Worm (Caenorhabditis elegans) whole organism, L4 larva: ENCODE measurements around the gene C55A1.7.
"Not testable (repeated sequence)": the region's sequence is repeated elsewhere in the genome, so short reads cannot be mapped to it uniquely, and the experiment has no call there.

Source experiments
- D1046.2 ChIP-seq: fragments of 200-800 bp; sonication (Bioruptor generic); IDR thresholded peaks from 2 replicates; pipeline ENCODE4 v1.3.6; 2022; ENCODE audit warnings: missing genetic modification characterization, missing compliant biosample characterization
- T26A8.4 ChIP-seq: fragments of 200-800 bp; sonication (Bioruptor generic); IDR thresholded peaks from 2 replicates; pipeline ENCODE4 v1.3.6; 2022; ENCODE audit warnings: missing genetic modification characterization, missing compliant biosample characterization
- ama-1 ChIP-seq: fragments of 150-350 bp; optimal IDR thresholded peaks from 2 replicates; lab custom pipeline; 2014; ENCODE audit warnings: inconsistent platforms, mixed read lengths
- arid-1 ChIP-seq: fragments of 200-800 bp; sonication (Bioruptor generic); conservative IDR thresholded peaks from 2 replicates; pipeline ENCODE4 v1.3.6; 2022; ENCODE audit warnings: missing genetic modification reagents, missing genetic modification characterization, missing compliant biosample characterization
- ceh-20 ChIP-seq: fragments of 200-800 bp; sonication (Bioruptor generic); IDR thresholded peaks from 2 replicates; pipeline ENCODE4 v1.3.6; 2022; ENCODE audit warnings: missing genetic modification reagents, missing genetic modification characterization, missing compliant biosample characterization
- ceh-82 ChIP-seq: sonication (generic microtip); optimal IDR thresholded peaks from 2 replicates; lab custom pipeline; 2017; ENCODE audit warnings: missing biosample characterization, missing genetic modification characterization
- daf-16 ChIP-seq, 3 experiments: sonication (generic microtip); optimal IDR thresholded peaks; 2 replicates each; lab custom pipeline; 2016 to 2017; ENCODE audit warnings: missing genetic modification characterization in 3 of 3, missing genetic modification reagents in 3 of 3, mild to moderate bottlenecking in 2 of 3, missing compliant biosample characterization in 2 of 3, missing biosample characterization in 1 of 3, moderate library complexity in 1 of 3
- dmd-6 ChIP-seq: fragments of 200-800 bp; sonication (Bioruptor generic); IDR thresholded peaks from 2 replicates; pipeline ENCODE4 v1.3.6; 2022; ENCODE audit warnings: missing genetic modification reagents, missing genetic modification characterization, missing compliant biosample characterization
- duxl-1 ChIP-seq: sonication (generic microtip); optimal IDR thresholded peaks from 2 replicates; lab custom pipeline; 2016; ENCODE audit warnings: mild to moderate bottlenecking, missing genetic modification characterization, moderate library complexity, missing compliant biosample characterization; ENCODE audit not compliant: poor library complexity
- dve-1 ChIP-seq: sonication (generic microtip); optimal IDR thresholded peaks from 2 replicates; lab custom pipeline; 2017; ENCODE audit warnings: antibody characterized with exemption, mild to moderate bottlenecking, missing genetic modification characterization, missing compliant biosample characterization; ENCODE audit not compliant: insufficient read depth
- hif-1 ChIP-seq, 2 experiments: sonication (generic microtip); optimal IDR thresholded peaks; 2 replicates each; lab custom pipeline; 2016 to 2017; ENCODE audit warnings: missing compliant biosample characterization in 2 of 2, missing genetic modification characterization in 2 of 2, missing genetic modification reagents in 2 of 2, missing genotype in 2 of 2, mild to moderate bottlenecking in 1 of 2
- hlh-11 ChIP-seq: fragments of 200-800 bp; sonication (Bioruptor generic); optimal IDR thresholded peaks from 2 replicates; lab custom pipeline; 2018; ENCODE audit warnings: mild to moderate bottlenecking, missing genetic modification characterization, missing compliant biosample characterization
- hlh-30 ChIP-seq: sonication (generic microtip); optimal IDR thresholded peaks from 2 replicates; lab custom pipeline; 2017; ENCODE audit warnings: antibody characterized with exemption, mild to moderate bottlenecking, missing genetic modification characterization, missing compliant biosample characterization; ENCODE audit not compliant: insufficient read depth
- lin-1 ChIP-seq: fragments of 200-800 bp; sonication (Bioruptor generic); IDR thresholded peaks from 2 replicates; pipeline ENCODE4 v1.3.6; 2022; ENCODE audit warnings: missing genetic modification reagents, missing genetic modification characterization, missing compliant biosample characterization
- lin-13 ChIP-seq: fragments of 150-350 bp; optimal IDR thresholded peaks from 2 replicates; lab custom pipeline; 2014; ENCODE audit warnings: missing biosample characterization, missing genetic modification reagents, missing genetic modification characterization
- lin-15B ChIP-seq: fragments of 150-350 bp; sonication (generic microtip); optimal IDR thresholded peaks from 3 replicates; lab custom pipeline; 2014; ENCODE audit warnings: missing biosample characterization, missing genetic modification characterization
- lir-3 ChIP-seq: sonication (generic microtip); optimal IDR thresholded peaks from 2 replicates; lab custom pipeline; 2016; ENCODE audit warnings: mild to moderate bottlenecking, missing genetic modification characterization, missing compliant biosample characterization
- madf-5 ChIP-seq, 2 experiments: fragments of 200-800 bp; sonication (Bioruptor generic); IDR thresholded peaks; 2 replicates each; pipeline ENCODE4 v1.3.6; 2022; ENCODE audit warnings: missing compliant biosample characterization in 2 of 2, missing genetic modification characterization in 2 of 2
- mdl-1 ChIP-seq, 2 experiments: fragments of 150-350 bp in 1 of 2; sonication (generic microtip) in 1 of 2; optimal IDR thresholded peaks; 2 replicates each; lab custom pipeline; 2014 to 2017; ENCODE audit warnings: missing biosample characterization in 2 of 2, missing genetic modification characterization in 2 of 2
- mdt-29 ChIP-seq: fragments of 200-800 bp; sonication (Bioruptor generic); IDR thresholded peaks from 2 replicates; pipeline ENCODE4 v1.3.6; 2022; ENCODE audit warnings: missing genetic modification reagents, missing genetic modification characterization, missing compliant biosample characterization
- mep-1 ChIP-seq: fragments of 150-350 bp; sonication (generic microtip); optimal IDR thresholded peaks from 3 replicates; lab custom pipeline; 2014; ENCODE audit warnings: missing biosample characterization, missing genetic modification characterization
- mes-2 ChIP-seq: sonication (generic microtip); optimal IDR thresholded peaks from 2 replicates; lab custom pipeline; 2016; ENCODE audit warnings: missing genotype, mild to moderate bottlenecking, missing genetic modification characterization, missing compliant biosample characterization; ENCODE audit not compliant: poor library complexity, severe bottlenecking
- mxl-3 ChIP-seq: fragments of 200-800 bp; sonication (Bioruptor generic); optimal IDR thresholded peaks from 2 replicates; lab custom pipeline; 2018; ENCODE audit warnings: mild to moderate bottlenecking, missing genetic modification characterization, missing compliant biosample characterization
- nhr-102 ChIP-seq: sonication (generic microtip); optimal IDR thresholded peaks from 2 replicates; lab custom pipeline; 2016; ENCODE audit warnings: mild to moderate bottlenecking, missing genetic modification characterization, moderate library complexity, missing compliant biosample characterization
- nhr-25 ChIP-seq: sonication (generic microtip); optimal IDR thresholded peaks from 2 replicates; lab custom pipeline; 2017; ENCODE audit warnings: missing genetic modification characterization, mild to moderate bottlenecking, missing compliant biosample characterization, antibody characterized with exemption, moderate library complexity, borderline replicate concordance; ENCODE audit not compliant: insufficient read depth
- nhr-28 ChIP-seq: fragments of 150-350 bp; optimal IDR thresholded peaks from 2 replicates; lab custom pipeline; 2014; ENCODE audit warnings: missing biosample characterization, missing genetic modification characterization
- nhr-42 ChIP-seq: fragments of 200-800 bp; sonication (Bioruptor generic); IDR thresholded peaks from 2 replicates; pipeline ENCODE4 v1.3.6; 2022; ENCODE audit warnings: missing genetic modification characterization, missing compliant biosample characterization
- nhr-48 ChIP-seq: sonication (generic microtip); optimal IDR thresholded peaks from 2 replicates; lab custom pipeline; 2016; ENCODE audit warnings: mild to moderate bottlenecking, missing genetic modification characterization, missing compliant biosample characterization
- nhr-76 ChIP-seq: fragments of 150-350 bp; optimal IDR thresholded peaks from 2 replicates; lab custom pipeline; 2014; ENCODE audit warnings: missing biosample characterization, missing genetic modification characterization
- nhr-77 ChIP-seq: fragments of 150-350 bp; optimal IDR thresholded peaks from 2 replicates; lab custom pipeline; 2014; ENCODE audit warnings: missing biosample characterization, missing genetic modification characterization
- pha-4 ChIP-seq, 2 experiments: fragments of 150-350 bp in 1 of 2; fragments of 200-800 bp in 1 of 2; sonication (Bioruptor generic) in 1 of 2; IDR thresholded peaks in 1 of 2; optimal IDR thresholded peaks in 1 of 2; 2 replicates each; pipeline versions ENCODE4 v1.3.6 to Lab custom; 2014 to 2022; ENCODE audit warnings: missing genetic modification characterization in 2 of 2, missing genetic modification reagents in 2 of 2, missing biosample characterization in 1 of 2, missing compliant biosample characterization in 1 of 2
- php-3 ChIP-seq: fragments of 200-800 bp; sonication (Bioruptor generic); IDR thresholded peaks from 2 replicates; pipeline ENCODE4 v1.3.6; 2022; ENCODE audit warnings: missing genetic modification reagents, missing genetic modification characterization, missing compliant biosample characterization
- pqm-1 ChIP-seq: sonication (generic microtip); optimal IDR thresholded peaks from 2 replicates; lab custom pipeline; 2017; ENCODE audit warnings: missing biosample characterization, missing genetic modification characterization
- rbr-2 ChIP-seq: sonication (generic microtip); optimal IDR thresholded peaks from 2 replicates; lab custom pipeline; 2016; ENCODE audit warnings: missing genotype, missing genetic modification characterization, missing compliant biosample characterization
- saeg-2 ChIP-seq: fragments of 200-800 bp; sonication (Bioruptor generic); IDR thresholded peaks from 2 replicates; pipeline ENCODE4 v1.3.6; 2022; ENCODE audit warnings: missing genetic modification reagents, missing genetic modification characterization, missing compliant biosample characterization
- set-16 ChIP-seq: fragments of 200-800 bp; sonication (Bioruptor generic); IDR thresholded peaks from 2 replicates; pipeline ENCODE4 v1.3.6; 2022; ENCODE audit warnings: missing genetic modification reagents, missing genetic modification characterization, missing compliant biosample characterization
- skn-1 ChIP-seq: fragments of 150-350 bp; optimal IDR thresholded peaks from 2 replicates; lab custom pipeline; 2014; ENCODE audit warnings: missing biosample characterization, missing genetic modification characterization
- spr-1 ChIP-seq: sonication (generic microtip); optimal IDR thresholded peaks from 2 replicates; lab custom pipeline; 2016; ENCODE audit warnings: mild to moderate bottlenecking, missing genetic modification characterization, missing compliant biosample characterization
- tra-1 ChIP-seq: fragments of 200-800 bp; sonication (Bioruptor generic); IDR thresholded peaks from 2 replicates; pipeline ENCODE4 v1.3.6; 2022; ENCODE audit warnings: missing genetic modification reagents, missing genetic modification characterization, missing compliant biosample characterization
- unc-130 ChIP-seq: sonication (generic microtip); optimal IDR thresholded peaks from 2 replicates; lab custom pipeline; 2016; ENCODE audit warnings: missing genetic modification reagents, missing genetic modification characterization, missing compliant biosample characterization
- zfp-3 ChIP-seq: fragments of 200-800 bp; sonication (Bioruptor generic); conservative IDR thresholded peaks from 2 replicates; pipeline ENCODE4 v1.3.6; 2022; ENCODE audit warnings: missing genetic modification reagents, missing genetic modification characterization, missing compliant biosample characterization

Gene C55A1.7

DNA sequence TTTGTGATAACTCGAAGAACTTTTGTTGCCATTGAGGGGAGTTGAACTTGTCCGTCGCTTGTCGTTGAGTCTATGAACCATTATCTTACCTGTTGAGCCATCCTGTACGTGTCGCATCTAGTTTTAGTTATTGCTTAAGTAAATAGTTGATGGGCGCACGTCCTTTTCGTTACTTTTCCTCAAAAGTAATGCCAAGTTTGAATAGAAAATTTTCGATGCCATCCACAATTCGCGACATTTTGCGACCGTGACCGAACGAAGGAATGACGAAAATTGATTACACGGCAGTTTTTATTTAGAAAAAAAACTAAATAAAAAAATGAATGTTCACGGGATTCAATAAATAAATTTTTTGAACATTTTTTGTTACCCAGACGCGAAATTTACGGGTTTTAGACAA, 20.8 kb upstream of the C55A1.7 start, which contains the start of gene F53E4.1:
F53E4.1 (minus strand) TSS at position 101 of the 400 bp plus-strand sequence.
- not testable (repeated sequence) for TF ChIP-seq unc-130 (GFP tag; lab: Kevin White, UChicago); nhr-25 (tag; lab: Kevin White, UChicago); D1046.2 (GFP tag; lab: Robert Waterston, UW)

DNA sequence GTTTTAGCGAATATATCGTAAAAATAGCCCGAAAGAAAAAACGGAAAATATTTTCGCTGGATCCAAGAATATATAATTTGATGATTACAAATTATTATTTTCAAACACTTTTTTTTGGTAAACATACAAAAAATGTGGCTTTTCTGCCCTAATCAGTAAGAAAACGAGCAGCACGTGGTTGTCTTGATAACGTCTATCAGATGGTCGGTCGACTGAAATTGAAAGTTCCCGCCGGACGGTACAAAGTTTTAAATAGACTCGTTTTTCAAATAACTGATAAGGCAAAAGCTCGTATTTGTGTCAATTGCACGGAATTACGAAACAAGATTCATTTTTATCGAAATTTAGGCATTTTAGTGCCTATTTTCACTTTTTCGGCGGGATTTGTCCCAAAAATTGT, 19.3 kb upstream of the C55A1.7 start:
- peak; percentile 74 for TF ChIP-seq tra-1
- peak; percentile 51 for TF ChIP-seq mes-2 (tag; lab: Kevin White, UChicago)
- TF ChIP-seq zfp-3 (GFP tag; lab: Robert Waterston, UW), result no peak
- TF ChIP-seq hlh-11, result peak; percentile 96
- peak; percentile 70 for TF ChIP-seq nhr-102
- no peak for TF ChIP-seq lin-13 (GFP tag; lab: Kevin White, UChicago)
- no peak for TF ChIP-seq nhr-76 (tag; lab: Kevin White, UChicago)
- peak in 1 of 2 experiments; percentile 77 for TF ChIP-seq daf-16 (GFP tag; optimal IDR thresholded peaks at IDR 0.05; lab: Kevin White, UChicago)
- peak; percentile 99 for TF ChIP-seq daf-16 (tag; optimal IDR thresholded peaks at IDR 0.05; lab: Kevin White, UChicago)
- 0 out of 2 replicates have a peak, but pooled peaks have one; percentile 24 for TF ChIP-seq mdt-29 (GFP tag; lab: Robert Waterston, UW)
- TF ChIP-seq saeg-2, result 0 out of 2 replicates have a peak, but pooled peaks have one; percentile 27
- TF ChIP-seq set-16 (GFP tag; lab: Robert Waterston, UW), result no peak
- no peak for TF ChIP-seq T26A8.4 (GFP tag; lab: Robert Waterston, UW)
- TF ChIP-seq nhr-42 (GFP tag; lab: Robert Waterston, UW), result no peak
- TF ChIP-seq mep-1 (tag; lab: Kevin White, UChicago), result no peak
- peak; percentile 63; the same call in 1 of the 2 replicates for TF ChIP-seq php-3
- TF ChIP-seq lin-1 (GFP tag; lab: Robert Waterston, UW), result 0 out of 2 replicates have a peak, but pooled peaks have one; percentile 47
- TF ChIP-seq hlh-30 (tag; lab: Kevin White, UChicago), result peak; percentile 61
- TF ChIP-seq pqm-1 (tag; lab: Kevin White, UChicago), result peak; percentile 90
- TF ChIP-seq nhr-77 (tag; lab: Kevin White, UChicago), result peak; percentile 82
- no peak for TF ChIP-seq lin-15B (tag; lab: Kevin White, UChicago)
- TF ChIP-seq dmd-6, result peak; percentile 99
- TF ChIP-seq dve-1 (tag; lab: Kevin White, UChicago), result peak; percentile 96
- no peak for TF ChIP-seq lir-3
- peak; percentile 85 for TF ChIP-seq mxl-3 (GFP tag; lab: Kevin White, UChicago)
- TF ChIP-seq ama-1 (lab: Kevin White, UChicago), result no peak
- no peak for TF ChIP-seq ceh-20 (GFP tag; lab: Robert Waterston, UW)
- TF ChIP-seq ceh-82 (tag; lab: Kevin White, UChicago), result no peak
- peak; percentile 50; the same call in 1 of the 2 replicates for TF ChIP-seq pha-4 (GFP tag; IDR thresholded peaks at IDR 0.05; lab: Robert Waterston, UW)
- no peak for TF ChIP-seq pha-4 (tag; optimal IDR thresholded peaks at IDR 0.05; lab: Kevin White, UChicago)
- no peak for TF ChIP-seq rbr-2 (tag; lab: Kevin White, UChicago)
- TF ChIP-seq spr-1 (tag; lab: Kevin White, UChicago), result no peak
- no peak for TF ChIP-seq duxl-1 (tag; lab: Kevin White, UChicago)
- TF ChIP-seq hif-1 (tag; optimal IDR thresholded peaks at IDR 0.05; lab: Kevin White, UChicago), result peak in 1 of 2 experiments; percentile 80
- no peak for TF ChIP-seq arid-1 (GFP tag; lab: Robert Waterston, UW)
- no peak for TF ChIP-seq madf-5 (GFP tag; IDR thresholded peaks at IDR 0.05; lab: Robert Waterston, UW)
- TF ChIP-seq nhr-28 (tag; lab: Kevin White, UChicago), result peak; percentile 93
- TF ChIP-seq mdl-1 (tag; optimal IDR thresholded peaks at IDR 0.05; lab: Kevin White, UChicago), result peak in 1 of 2 experiments; percentile 72
- peak; percentile 68 for TF ChIP-seq nhr-48
- TF ChIP-seq skn-1 (tag; lab: Kevin White, UChicago), result no peak
